Worm (Caenorhabditis elegans) whole organism, L3 larva: ENCODE measurements around the gene F07C6.4.
A peak's percentile ranks its signal among the peaks of the same experiment; 100 is the strongest.

ENCODE experiments used
- ZK546.5 ChIP-seq: sonication (generic microtip); optimal IDR thresholded peaks from 2 replicates; lab custom pipeline; 2017; ENCODE audit warnings: missing biosample characterization, missing genetic modification characterization
- aly-2 ChIP-seq: fragments of 150-350 bp; optimal IDR thresholded peaks from 2 replicates; lab custom pipeline; 2014; ENCODE audit warnings: missing biosample characterization, missing genetic modification characterization
- ama-1 ChIP-seq: fragments of 150-350 bp; optimal IDR thresholded peaks from 2 replicates; lab custom pipeline; 2018
- ceh-28 ChIP-seq: fragments of 150-350 bp; optimal IDR thresholded peaks from 2 replicates; lab custom pipeline; 2014; ENCODE audit warnings: missing biosample characterization, missing genetic modification reagents, missing genetic modification characterization
- ceh-82 ChIP-seq: fragments of 150-350 bp; optimal IDR thresholded peaks from 2 replicates; lab custom pipeline; 2014; ENCODE audit warnings: missing biosample characterization, missing genetic modification characterization
- daf-12 ChIP-seq: fragments of 150-350 bp; optimal IDR thresholded peaks from 2 replicates; lab custom pipeline; 2014; ENCODE audit warnings: missing biosample characterization, missing genetic modification reagents, missing genetic modification characterization
- egl-27 ChIP-seq: sonication (generic microtip); optimal IDR thresholded peaks from 4 replicates; lab custom pipeline; 2017; ENCODE audit warnings: missing biosample characterization, missing genetic modification reagents, missing genetic modification characterization
- egl-5 ChIP-seq: fragments of 150-350 bp; optimal IDR thresholded peaks from 2 replicates; lab custom pipeline; 2017; ENCODE audit warnings: missing biosample characterization, missing genetic modification reagents, missing genetic modification characterization, inconsistent platforms
- elt-1 ChIP-seq: fragments of 150-350 bp; optimal IDR thresholded peaks from 2 replicates; lab custom pipeline; 2014; ENCODE audit warnings: missing biosample characterization, missing genetic modification characterization
- elt-2 ChIP-seq: sonication (generic microtip); optimal IDR thresholded peaks from 2 replicates; lab custom pipeline; 2016; ENCODE audit warnings: missing genetic modification reagents, mild to moderate bottlenecking, missing genetic modification characterization, missing compliant biosample characterization
- elt-3 ChIP-seq, 3 experiments: fragments of 150-350 bp in 1 of 3; sonication (generic microtip) in 2 of 3; optimal IDR thresholded peaks; 2 replicates in 2 of 3; 4 replicates in 1 of 3; lab custom pipeline; 2014 to 2017; ENCODE audit warnings: missing biosample characterization in 3 of 3, missing genetic modification characterization in 3 of 3
- eor-1 ChIP-seq, 2 experiments: fragments of 150-350 bp; optimal IDR thresholded peaks; 2 replicates each; lab custom pipeline; 2014 to 2018; ENCODE audit warnings: missing biosample characterization in 2 of 2, missing genetic modification characterization in 2 of 2
- fos-1 ChIP-seq: fragments of 150-350 bp; optimal IDR thresholded peaks from 2 replicates; lab custom pipeline; 2014; ENCODE audit warnings: missing biosample characterization, missing genetic modification characterization
- hmg-11 ChIP-seq: sonication (generic microtip); optimal IDR thresholded peaks from 2 replicates; lab custom pipeline; 2016; ENCODE audit warnings: missing genetic modification characterization, missing compliant biosample characterization
- jun-1 ChIP-seq: fragments of 150-350 bp; optimal IDR thresholded peaks from 2 replicates; lab custom pipeline; 2014; ENCODE audit warnings: missing biosample characterization, missing genetic modification reagents, missing genetic modification characterization
- lin-15B ChIP-seq: fragments of 150-350 bp; optimal IDR thresholded peaks from 2 replicates; lab custom pipeline; 2014; ENCODE audit warnings: missing biosample characterization, missing genetic modification characterization
- lin-39 ChIP-seq: fragments of 150-350 bp; optimal IDR thresholded peaks from 2 replicates; lab custom pipeline; 2018; ENCODE audit warnings: missing biosample characterization, missing genetic modification reagents, missing genetic modification characterization
- lsy-12 ChIP-seq: sonication (generic microtip); optimal IDR thresholded peaks from 2 replicates; lab custom pipeline; 2016; ENCODE audit warnings: mild to moderate bottlenecking, missing genetic modification characterization, missing compliant biosample characterization
- mdl-1 ChIP-seq: fragments of 150-350 bp; optimal IDR thresholded peaks from 2 replicates; lab custom pipeline; 2014; ENCODE audit warnings: missing biosample characterization, missing genetic modification characterization
- mml-1 ChIP-seq: fragments of 150-350 bp; sonication (generic microtip); optimal IDR thresholded peaks from 3 replicates; lab custom pipeline; 2014; ENCODE audit warnings: missing biosample characterization, missing genetic modification characterization
- nfya-1 ChIP-seq: sonication (generic microtip); optimal IDR thresholded peaks from 2 replicates; lab custom pipeline; 2017; ENCODE audit warnings: missing genetic modification characterization, mild to moderate bottlenecking, missing compliant biosample characterization, antibody characterized with exemption, moderate library complexity; ENCODE audit not compliant: insufficient read depth
- nhr-11 ChIP-seq: fragments of 150-350 bp; optimal IDR thresholded peaks from 2 replicates; lab custom pipeline; 2014; ENCODE audit warnings: missing biosample characterization, missing genetic modification characterization
- nhr-12 ChIP-seq: fragments of 150-350 bp; optimal IDR thresholded peaks from 2 replicates; lab custom pipeline; 2014; ENCODE audit warnings: missing biosample characterization, missing genetic modification characterization
- nhr-23 ChIP-seq: fragments of 150-350 bp; optimal IDR thresholded peaks from 2 replicates; lab custom pipeline; 2014; ENCODE audit warnings: missing biosample characterization, missing genetic modification reagents, missing genetic modification characterization
- nhr-237 ChIP-seq: fragments of 150-350 bp; optimal IDR thresholded peaks from 2 replicates; lab custom pipeline; 2014; ENCODE audit warnings: missing biosample characterization, missing genetic modification characterization
- nhr-25 ChIP-seq: sonication (generic microtip); optimal IDR thresholded peaks from 2 replicates; lab custom pipeline; 2017; ENCODE audit warnings: missing biosample characterization, missing genetic modification characterization
- nhr-28 ChIP-seq: fragments of 150-350 bp; optimal IDR thresholded peaks from 2 replicates; lab custom pipeline; 2014; ENCODE audit warnings: missing biosample characterization, missing genetic modification characterization
- nhr-43 ChIP-seq: sonication (generic microtip); optimal IDR thresholded peaks from 2 replicates; lab custom pipeline; 2016; ENCODE audit warnings: mild to moderate bottlenecking, missing genetic modification characterization, missing compliant biosample characterization; ENCODE audit not compliant: poor library complexity, severe bottlenecking
- nhr-67 ChIP-seq: fragments of 150-350 bp; optimal IDR thresholded peaks from 2 replicates; lab custom pipeline; 2014; ENCODE audit warnings: missing biosample characterization, missing genetic modification characterization
- nhr-76 ChIP-seq: fragments of 150-350 bp; sonication (generic microtip); optimal IDR thresholded peaks from 5 replicates; lab custom pipeline; 2014; ENCODE audit warnings: missing biosample characterization, missing genetic modification characterization
- pha-4 ChIP-seq: fragments of 150-350 bp; optimal IDR thresholded peaks from 2 replicates; lab custom pipeline; 2014; ENCODE audit warnings: missing biosample characterization, missing genetic modification reagents, missing genetic modification characterization
- pqm-1 ChIP-seq: fragments of 150-350 bp; optimal IDR thresholded peaks from 2 replicates; lab custom pipeline; 2017; ENCODE audit warnings: missing biosample characterization, missing genetic modification characterization, inconsistent platforms
- sea-2 ChIP-seq: fragments of 150-350 bp; sonication (generic microtip); optimal IDR thresholded peaks from 4 replicates; lab custom pipeline; 2014; ENCODE audit warnings: missing biosample characterization, missing genetic modification reagents, missing genetic modification characterization
- skn-1 ChIP-seq: fragments of 150-350 bp; optimal IDR thresholded peaks from 2 replicates; lab custom pipeline; 2014; ENCODE audit warnings: missing biosample characterization, missing genetic modification characterization
- snpc-4 ChIP-seq: fragments of 150-350 bp; optimal IDR thresholded peaks from 2 replicates; lab custom pipeline; 2014; ENCODE audit warnings: missing biosample characterization, missing genetic modification characterization
- tbx-2 ChIP-seq: sonication (generic microtip); optimal IDR thresholded peaks from 2 replicates; lab custom pipeline; 2016; ENCODE audit warnings: mild to moderate bottlenecking, missing genetic modification characterization, missing compliant biosample characterization
- unc-62 ChIP-seq: fragments of 150-350 bp; sonication (generic microtip); optimal IDR thresholded peaks from 4 replicates; lab custom pipeline; 2014; ENCODE audit warnings: missing biosample characterization, missing genetic modification reagents, missing genetic modification characterization
- ztf-4 ChIP-seq: fragments of 150-350 bp; optimal IDR thresholded peaks from 2 replicates; lab custom pipeline; 2014; ENCODE audit warnings: missing biosample characterization, missing genetic modification characterization

Gene F07C6.4

DNA sequence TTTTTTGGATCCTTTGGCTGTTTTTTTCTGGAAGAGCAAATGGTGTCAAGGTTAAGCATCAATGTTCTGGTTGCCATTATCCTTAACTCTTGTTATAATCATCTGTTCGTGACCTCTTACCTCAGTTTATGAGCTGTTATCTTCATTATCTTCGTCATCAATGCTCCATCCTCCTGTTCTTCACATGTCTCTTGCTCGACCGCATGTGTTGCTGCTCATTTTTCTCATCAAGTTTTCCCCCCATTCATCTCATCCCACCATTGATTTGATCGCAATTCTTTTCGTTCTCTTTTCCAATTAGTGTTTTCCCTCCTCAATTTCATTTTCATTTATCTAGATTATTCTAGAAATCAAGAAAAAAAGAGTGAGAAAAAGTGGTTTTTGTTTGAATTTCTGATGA, 11.8 kb downstream of the F07C6.4 start:
- no peak for TF ChIP-seq fos-1 (tag; lab: Kevin White, UChicago)
- peak; percentile 71 for TF ChIP-seq egl-5 (tag; lab: Kevin White, UChicago)
- TF ChIP-seq eor-1 (tag; optimal IDR thresholded peaks at IDR 0.05; lab: Kevin White, UChicago), result no peak
- peak; percentile 19 for TF ChIP-seq lin-39 (tag; lab: Kevin White, UChicago)

DNA sequence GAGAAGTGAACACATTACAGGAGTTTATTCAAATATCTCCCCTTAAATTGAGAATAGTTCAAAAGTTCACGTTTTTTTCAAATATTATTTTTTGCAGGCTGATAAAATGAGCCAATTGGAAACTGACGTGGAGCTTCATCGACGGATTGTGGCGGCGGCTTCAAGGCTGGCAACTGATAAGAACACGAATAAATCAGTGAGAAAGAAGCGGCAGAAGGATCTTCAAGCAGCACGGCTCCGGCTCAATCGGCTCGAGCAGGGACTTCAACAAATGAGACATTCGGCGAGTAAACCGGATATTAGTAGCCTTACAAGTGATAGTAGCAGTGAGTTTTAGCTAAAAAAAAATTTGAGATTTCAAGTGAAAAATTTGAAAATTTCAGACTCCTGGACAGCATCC, 19.6 kb downstream of the F07C6.4 start, which contains the start of gene M02B1.4:
TSS of gene M02B1.4 (minus strand) at position 9 of the 400 bp plus-strand sequence.
- no peak for TF ChIP-seq lin-39 (tag; lab: Kevin White, UChicago)
- no peak for TF ChIP-seq ama-1 (lab: Kevin White, UChicago)
- TF ChIP-seq lin-15B (tag; lab: Kevin White, UChicago), result no peak
- no peak for TF ChIP-seq mml-1 (tag; lab: Kevin White, UChicago)
- TF ChIP-seq elt-3 (tag; optimal IDR thresholded peaks at IDR 0.05; lab: Kevin White, UChicago), result no peak
- no peak for TF ChIP-seq aly-2 (tag; lab: Kevin White, UChicago)
- no peak for TF ChIP-seq nhr-12 (tag; lab: Kevin White, UChicago)
- TF ChIP-seq eor-1 (tag; optimal IDR thresholded peaks at IDR 0.05; lab: Kevin White, UChicago), result no peak
- TF ChIP-seq nhr-28 (tag; lab: Kevin White, UChicago), result no peak
- no peak for TF ChIP-seq unc-62 (GFP tag; lab: Kevin White, UChicago)
- TF ChIP-seq nhr-43 (tag; lab: Kevin White, UChicago), result no peak
- no peak for TF ChIP-seq jun-1 (tag; lab: Kevin White, UChicago)
- TF ChIP-seq skn-1 (tag; lab: Kevin White, UChicago), result no peak
- no peak for TF ChIP-seq ceh-28 (tag; lab: Kevin White, UChicago)
- no peak for TF ChIP-seq tbx-2 (tag; lab: Kevin White, UChicago)
- TF ChIP-seq egl-27, result no peak
- no peak for TF ChIP-seq nhr-11 (tag; lab: Kevin White, UChicago)
- no peak for TF ChIP-seq nhr-76
- TF ChIP-seq hmg-11, result no peak
- TF ChIP-seq, all 47 proteins: peak for 0

DNA sequence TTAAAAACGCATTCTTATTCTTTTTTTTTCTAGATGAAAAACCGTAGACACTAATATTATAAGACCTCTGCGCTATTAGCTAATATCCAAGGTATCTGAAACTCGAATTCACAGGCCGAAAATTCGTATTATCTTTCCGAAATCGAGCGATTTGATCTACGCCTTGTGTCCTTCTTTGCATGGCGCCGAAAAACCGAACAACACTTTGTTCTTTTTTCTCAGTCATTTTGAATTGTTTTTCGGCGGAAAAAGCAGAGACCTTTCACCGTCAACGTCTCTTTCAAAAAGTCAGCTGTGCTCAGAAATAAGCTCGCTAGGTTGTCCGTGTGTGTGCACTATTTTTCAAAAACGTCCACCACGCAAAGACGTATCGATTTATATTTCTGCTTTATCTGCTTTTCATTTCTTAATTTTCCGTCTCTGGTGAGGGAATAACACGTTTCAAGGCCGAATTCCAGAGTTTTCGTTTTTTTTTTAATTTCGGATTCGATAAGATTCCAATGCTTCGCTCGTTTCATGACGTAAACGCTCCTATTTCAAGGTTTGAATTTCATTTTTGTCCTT, 25.2 kb downstream of the F07C6.4 start:
- TF ChIP-seq nhr-67 (tag; lab: Kevin White, UChicago), result no peak
- TF ChIP-seq hmg-11, result peak; percentile 26

DNA sequence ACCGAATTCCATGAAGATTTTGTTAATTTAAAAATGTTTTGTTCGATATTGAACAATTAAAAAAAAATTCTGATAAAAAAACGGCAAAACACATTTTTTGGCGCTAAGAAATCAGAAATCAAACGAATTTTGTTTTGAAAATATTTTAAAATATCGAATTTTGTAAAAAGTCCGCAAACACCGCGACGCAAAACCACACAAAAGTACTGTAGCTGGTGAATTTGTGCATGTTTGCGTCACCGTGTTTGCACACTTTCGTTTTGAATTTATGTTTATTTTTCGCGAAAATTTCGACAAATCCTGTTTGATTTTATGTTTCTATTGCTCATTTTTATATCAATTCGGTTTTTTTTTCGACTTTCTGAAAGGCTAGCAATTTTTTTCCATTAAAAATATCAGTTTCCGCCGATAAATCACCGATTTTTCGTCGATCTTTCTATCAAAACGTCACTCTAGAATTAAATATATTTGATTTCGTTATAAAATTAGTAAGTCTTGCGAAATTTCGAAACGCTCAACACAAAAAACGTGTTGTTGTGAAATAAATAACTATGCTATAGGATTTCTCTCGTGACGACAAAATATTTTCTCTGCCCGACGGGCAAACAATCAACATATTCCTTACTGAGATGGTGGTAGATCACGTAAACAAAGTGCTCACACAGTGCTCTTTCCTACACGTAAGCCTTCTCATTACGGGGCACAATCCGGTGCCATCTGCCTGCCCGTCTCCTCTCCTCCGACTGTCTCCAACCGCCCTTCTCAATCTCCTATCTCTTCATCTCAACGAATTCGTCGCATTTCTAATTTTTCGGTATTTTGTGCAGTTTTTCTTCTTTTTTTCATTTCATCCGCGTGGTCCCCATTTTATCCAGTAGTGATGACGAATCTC, 26.1 kb downstream of the F07C6.4 start:
- TF ChIP-seq elt-1 (no peak), lin-39 (tag; lab: Kevin White, UChicago) (peak; percentile 32), lsy-12 (tag; lab: Kevin White, UChicago) (no peak), pha-4 (tag; lab: Kevin White, UChicago) (peak; percentile 9), nhr-76 (no peak), aly-2 (tag; lab: Kevin White, UChicago) (no peak), hmg-11 (peak; percentile 0), nhr-23 (tag; lab: Kevin White, UChicago) (no peak)

DNA sequence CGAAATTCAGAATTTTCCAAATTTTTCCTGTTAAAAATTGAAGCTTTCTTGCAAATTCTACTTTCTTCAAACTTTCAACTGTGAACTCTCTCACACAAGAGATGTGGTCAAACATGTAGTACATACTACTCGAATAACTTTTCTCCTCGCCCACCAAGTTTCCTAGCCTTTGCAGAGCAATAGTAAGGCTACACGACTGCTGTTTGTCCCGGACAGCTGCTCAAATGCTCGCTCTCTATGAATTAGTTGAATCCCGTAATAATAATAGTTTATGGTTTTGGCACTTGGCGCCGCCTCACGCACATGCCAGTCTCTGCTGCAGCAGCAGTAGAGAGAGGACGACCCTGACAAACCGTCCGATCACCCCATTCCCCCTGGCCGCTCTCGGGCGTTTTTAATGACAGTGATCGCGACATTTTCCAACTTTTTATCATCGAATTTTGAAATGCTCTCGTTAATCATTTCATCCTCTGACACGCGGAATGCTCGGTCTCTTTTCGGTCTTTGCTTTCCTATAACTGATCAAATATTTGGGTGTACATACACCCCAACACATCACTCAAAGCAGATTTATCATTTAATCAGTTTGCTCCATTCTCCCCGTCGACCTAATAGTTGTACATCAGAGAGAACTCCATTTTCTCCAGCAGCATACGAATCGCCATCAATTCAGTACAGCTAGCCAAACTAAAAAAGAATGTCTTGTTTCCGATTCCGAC, 28.1 kb downstream of the F07C6.4 start:
- TF ChIP-seq fos-1 (tag; lab: Kevin White, UChicago) (no peak), hmg-11 (peak; percentile 30), lsy-12 (tag; lab: Kevin White, UChicago) (no peak), eor-1 (tag; optimal IDR thresholded peaks at IDR 0.05; lab: Kevin White, UChicago) (no peak), pqm-1 (tag; lab: Kevin White, UChicago) (peak; percentile 47), sea-2 (GFP tag; lab: Kevin White, UChicago) (no peak), ztf-4 (tag; lab: Kevin White, UChicago) (no peak), elt-2 (tag; lab: Kevin White, UChicago) (peak; percentile 80), daf-12 (tag; lab: Kevin White, UChicago) (no peak), tbx-2 (tag; lab: Kevin White, UChicago) (no peak), egl-27 (no peak), ZK546.5 (tag; lab: Kevin White, UChicago) (no peak), ama-1 (lab: Kevin White, UChicago) (no peak), egl-5 (tag; lab: Kevin White, UChicago) (no peak), nhr-237 (no peak), nhr-12 (tag; lab: Kevin White, UChicago) (no peak), ceh-82 (tag; lab: Kevin White, UChicago) (no peak), elt-1 (no peak), lin-15B (tag; lab: Kevin White, UChicago) (no peak), nfya-1 (tag; lab: Kevin White, UChicago) (no peak), nhr-23 (tag; lab: Kevin White, UChicago) (no peak), snpc-4 (tag; lab: Kevin White, UChicago) (no peak), jun-1 (tag; lab: Kevin White, UChicago) (peak; percentile 25), aly-2 (tag; lab: Kevin White, UChicago) (no peak), skn-1 (tag; lab: Kevin White, UChicago) (no peak), pha-4 (tag; lab: Kevin White, UChicago) (no peak), nhr-25 (tag; lab: Kevin White, UChicago) (no peak), elt-3 (tag; optimal IDR thresholded peaks at IDR 0.05; lab: Kevin White, UChicago) (no peak), mdl-1 (tag; lab: Kevin White, UChicago) (no peak)
